Fruit fly (Drosophila melanogaster): ENCODE results near the gene CG14262.

- TF ChIP-seq Eip75B (GFP tag; optimal IDR thresholded peaks at IDR 0.05): no peak
- peak; percentile 25 for TF ChIP-seq CG6792 (GFP tag; optimal IDR thresholded peaks at IDR 0.05)
- no peak for TF ChIP-seq Sox15 (GFP tag; optimal IDR thresholded peaks at IDR 0.05)
- peak; percentile 51 for TF ChIP-seq CG8632 (GFP tag; optimal IDR thresholded peaks at IDR 0.05)
- peak; percentile 15 for TF ChIP-seq CG16779 (tag; optimal IDR thresholded peaks at IDR 0.05)
- no peak for TF ChIP-seq CG6854 (GFP tag; optimal IDR thresholded peaks at IDR 0.05)
- TF ChIP-seq Met (GFP tag; optimal IDR thresholded peaks at IDR 0.05): no peak
- TF ChIP-seq ss (GFP tag; optimal IDR thresholded peaks at IDR 0.05): peak; percentile 43 to 77
Measured at dm6 chr3R:27246264-27246663, 19.0 kb downstream of the CG14262 start.

All from whole organism, prepupa.